Worm (Caenorhabditis elegans) whole organism, early embryonic: ENCODE measurements around the gene F08F8.7.

Source experiments
- B0310.2 ChIP-seq: sonication (generic microtip); optimal IDR thresholded peaks from 2 replicates; lab custom pipeline; 2016; ENCODE audit warnings: mild to moderate bottlenecking, missing genetic modification characterization, missing compliant biosample characterization
- aly-1 ChIP-seq: sonication (generic microtip); optimal IDR thresholded peaks from 2 replicates; lab custom pipeline; 2016; ENCODE audit warnings: missing genetic modification characterization, missing compliant biosample characterization
- ama-1 ChIP-seq: fragments of 150-350 bp; optimal IDR thresholded peaks from 2 replicates; lab custom pipeline; 2014
- hmg-4 ChIP-seq: fragments of 200-800 bp; sonication (Bioruptor generic); optimal IDR thresholded peaks from 2 replicates; lab custom pipeline; 2018; ENCODE audit warnings: mild to moderate bottlenecking, missing genetic modification characterization, missing compliant biosample characterization
- hnd-1 ChIP-seq: sonication (generic microtip); optimal IDR thresholded peaks from 2 replicates; lab custom pipeline; 2016; ENCODE audit warnings: missing genetic modification characterization, missing compliant biosample characterization
- sea-1 ChIP-seq: fragments of 200-800 bp; sonication (Bioruptor generic); conservative IDR thresholded peaks from 2 replicates; pipeline ENCODE4 v1.3.6; 2022; ENCODE audit warnings: missing genetic modification characterization, missing compliant biosample characterization
- tbx-11 ChIP-seq: fragments of 200-800 bp; sonication (Bioruptor generic); IDR thresholded peaks from 2 replicates; pipeline ENCODE4 v1.3.6; 2022; ENCODE audit warnings: missing genetic modification characterization, missing compliant biosample characterization

DNA sequence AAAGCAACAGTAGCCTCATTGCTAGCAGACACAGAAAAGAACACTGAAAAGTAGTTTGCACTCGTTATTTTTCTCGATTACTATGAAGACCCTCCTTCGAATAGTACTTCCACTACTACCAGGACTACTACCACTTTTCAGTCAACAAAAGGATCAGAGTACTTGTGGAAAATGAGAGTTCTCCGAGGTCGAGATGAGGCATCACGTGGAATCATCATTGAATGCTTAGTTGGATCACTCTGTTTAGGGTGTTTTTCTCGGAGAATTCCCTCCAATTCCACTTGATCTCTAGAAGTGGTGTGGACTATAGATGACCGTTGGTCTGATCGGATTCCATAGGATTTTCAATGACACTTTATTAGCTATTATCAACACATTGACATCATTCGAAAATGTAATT is 46.2 kb downstream of the F08F8.7 start:
- no peak for TF ChIP-seq tbx-11
- TF ChIP-seq ama-1 (lab: Kevin White, UChicago), result no peak
- no peak for TF ChIP-seq hmg-4 (GFP tag; lab: Kevin White, UChicago)
- no peak for TF ChIP-seq hnd-1 (tag; lab: Kevin White, UChicago)
- no peak for TF ChIP-seq B0310.2 (tag; lab: Kevin White, UChicago)
- no peak for TF ChIP-seq aly-1 (tag; lab: Kevin White, UChicago)
- no peak for TF ChIP-seq sea-1
